Worm (Caenorhabditis elegans) whole organism, mixed stage, embryonic: ENCODE results near the gene C34D10.5.

Experiments
- blmp-1 ChIP-seq: fragments of 150-350 bp; optimal IDR thresholded peaks from 2 replicates; lab custom pipeline; 2014; ENCODE audit warnings: missing biosample characterization, missing genetic modification characterization
- hlh-1 ChIP-seq: fragments of 150-350 bp; optimal IDR thresholded peaks from 2 replicates; lab custom pipeline; 2014; ENCODE audit warnings: missing biosample characterization, missing genetic modification reagents, missing genetic modification characterization
- snpc-4 ChIP-seq: fragments of 150-350 bp; optimal IDR thresholded peaks from 2 replicates; lab custom pipeline; 2014; ENCODE audit warnings: missing biosample characterization, missing genetic modification characterization

- TF ChIP-seq hlh-1 (tag; lab: Kevin White, UChicago): peak; percentile 38
- TF ChIP-seq blmp-1 (tag; lab: Kevin White, UChicago): no peak
- no peak for TF ChIP-seq snpc-4
Observed at ce11 chrX:8029080-8029479, 11.3 kb downstream of the C34D10.5 start, which contains the start of gene C34D10.1.
